Worm (Caenorhabditis elegans) whole organism, L1 larva: ENCODE results near the gene rps-22.

ENCODE experiments used
- C04F5.9 ChIP-seq: sonication (generic microtip); optimal IDR thresholded peaks from 2 replicates; lab custom pipeline; 2016; ENCODE audit warnings: missing genetic modification characterization, missing compliant biosample characterization
- C16A3.4 ChIP-seq: fragments of 150-350 bp; optimal IDR thresholded peaks from 2 replicates; lab custom pipeline; 2014; ENCODE audit warnings: missing biosample characterization, missing genetic modification characterization
- C34B4.2 ChIP-seq: sonication (generic microtip); optimal IDR thresholded peaks from 2 replicates; lab custom pipeline; 2017; ENCODE audit warnings: mild to moderate bottlenecking, missing genetic modification characterization, missing compliant biosample characterization
- aly-2 ChIP-seq: fragments of 150-350 bp; optimal IDR thresholded peaks from 2 replicates; lab custom pipeline; 2014; ENCODE audit warnings: missing biosample characterization, missing genetic modification characterization
- ama-1 ChIP-seq: fragments of 150-350 bp; optimal IDR thresholded peaks from 2 replicates; lab custom pipeline; 2014
- ceh-63 ChIP-seq: fragments of 200-800 bp; sonication (Bioruptor generic); optimal IDR thresholded peaks from 2 replicates; lab custom pipeline; 2018; ENCODE audit warnings: mild to moderate bottlenecking, missing genetic modification characterization, missing compliant biosample characterization
- ceh-8 ChIP-seq: fragments of 200-800 bp; sonication (Bioruptor generic); optimal IDR thresholded peaks from 2 replicates; lab custom pipeline; 2018; ENCODE audit warnings: mild to moderate bottlenecking, missing genetic modification characterization, moderate library complexity, missing compliant biosample characterization
- ces-1 ChIP-seq: fragments of 150-350 bp; optimal IDR thresholded peaks from 2 replicates; lab custom pipeline; 2014; ENCODE audit warnings: missing biosample characterization, missing genetic modification reagents, missing genetic modification characterization
- egl-13 ChIP-seq: sonication (generic microtip); optimal IDR thresholded peaks from 2 replicates; lab custom pipeline; 2016; ENCODE audit warnings: missing genotype, missing genetic modification reagents, missing genetic modification characterization, missing compliant biosample characterization
- fkh-10 ChIP-seq: sonication (generic microtip); optimal IDR thresholded peaks from 2 replicates; lab custom pipeline; 2017; ENCODE audit warnings: missing biosample characterization, missing genetic modification reagents, missing genetic modification characterization
- fos-1 ChIP-seq: fragments of 150-350 bp; optimal IDR thresholded peaks from 2 replicates; lab custom pipeline; 2014; ENCODE audit warnings: missing biosample characterization, missing genetic modification characterization
- grh-1 ChIP-seq: fragments of 200-800 bp; sonication (Bioruptor generic); IDR thresholded peaks from 2 replicates; pipeline ENCODE4 v1.3.6; 2022; ENCODE audit warnings: missing genetic modification reagents, missing genetic modification characterization, missing compliant biosample characterization
- hlh-17 ChIP-seq: fragments of 200-800 bp; sonication (Bioruptor generic); optimal IDR thresholded peaks from 2 replicates; lab custom pipeline; 2018; ENCODE audit warnings: missing genetic modification characterization, mild to moderate bottlenecking, missing compliant biosample characterization, moderate library complexity, borderline replicate concordance
- hlh-4 ChIP-seq: sonication (generic microtip); optimal IDR thresholded peaks from 2 replicates; lab custom pipeline; 2016; ENCODE audit warnings: mild to moderate bottlenecking, missing genetic modification characterization, missing compliant biosample characterization
- lin-14 ChIP-seq: fragments of 200-800 bp; sonication (Bioruptor generic); optimal IDR thresholded peaks from 2 replicates; lab custom pipeline; 2018; ENCODE audit warnings: mild to moderate bottlenecking, missing genetic modification characterization, moderate library complexity, missing compliant biosample characterization
- lin-15B ChIP-seq: fragments of 150-350 bp; sonication (generic microtip); optimal IDR thresholded peaks from 3 replicates; lab custom pipeline; 2014; ENCODE audit warnings: missing biosample characterization, missing genetic modification characterization
- lir-3 ChIP-seq: sonication (generic microtip); optimal IDR thresholded peaks from 2 replicates; lab custom pipeline; 2016; ENCODE audit warnings: mild to moderate bottlenecking, missing genetic modification characterization, moderate library complexity, missing compliant biosample characterization; ENCODE audit not compliant: poor library complexity
- mab-9 ChIP-seq: fragments of 200-800 bp; sonication (Bioruptor generic); IDR thresholded peaks from 2 replicates; pipeline ENCODE4 v1.3.6; 2022; ENCODE audit warnings: missing genetic modification reagents, missing genetic modification characterization, missing compliant biosample characterization
- mep-1 ChIP-seq: fragments of 150-350 bp; optimal IDR thresholded peaks from 2 replicates; lab custom pipeline; 2014; ENCODE audit warnings: missing biosample characterization, missing genetic modification characterization
- nhr-12 ChIP-seq: sonication (generic microtip); optimal IDR thresholded peaks from 2 replicates; lab custom pipeline; 2017; ENCODE audit warnings: missing biosample characterization, missing genetic modification characterization
- nhr-19 ChIP-seq: fragments of 200-800 bp; sonication (Bioruptor generic); conservative IDR thresholded peaks from 2 replicates; pipeline ENCODE4 v1.3.6; 2022; ENCODE audit warnings: missing genetic modification characterization, missing compliant biosample characterization
- nhr-28 ChIP-seq: fragments of 150-350 bp; optimal IDR thresholded peaks from 2 replicates; lab custom pipeline; 2014; ENCODE audit warnings: missing biosample characterization, missing genetic modification characterization
- nhr-47 ChIP-seq: sonication (generic microtip); optimal IDR thresholded peaks from 2 replicates; lab custom pipeline; 2016; ENCODE audit warnings: mild to moderate bottlenecking, missing genetic modification characterization, moderate library complexity, missing compliant biosample characterization
- nhr-71 ChIP-seq: sonication (generic microtip); optimal IDR thresholded peaks from 2 replicates; lab custom pipeline; 2016; ENCODE audit warnings: mild to moderate bottlenecking, missing genetic modification characterization, moderate library complexity, missing compliant biosample characterization
- pax-3 ChIP-seq: fragments of 200-800 bp; sonication (Bioruptor generic); optimal IDR thresholded peaks from 2 replicates; lab custom pipeline; 2018; ENCODE audit warnings: mild to moderate bottlenecking, missing genetic modification characterization, moderate library complexity, missing compliant biosample characterization
- snu-23 ChIP-seq: sonication (generic microtip); optimal IDR thresholded peaks from 2 replicates; lab custom pipeline; 2016; ENCODE audit warnings: missing genetic modification characterization, missing compliant biosample characterization
- swsn-7 ChIP-seq: sonication (generic microtip); optimal IDR thresholded peaks from 2 replicates; lab custom pipeline; 2016; ENCODE audit warnings: missing genetic modification characterization, missing compliant biosample characterization
- tlp-1 ChIP-seq: fragments of 150-350 bp; optimal IDR thresholded peaks from 2 replicates; lab custom pipeline; 2014; ENCODE audit warnings: missing biosample characterization, missing genetic modification characterization
- unc-130 ChIP-seq: fragments of 150-350 bp; optimal IDR thresholded peaks from 2 replicates; lab custom pipeline; 2017; ENCODE audit warnings: missing biosample characterization, missing genetic modification characterization, inconsistent platforms
- unc-62 ChIP-seq: fragments of 150-350 bp; optimal IDR thresholded peaks from 2 replicates; lab custom pipeline; 2014; ENCODE audit warnings: missing biosample characterization, missing genetic modification reagents, missing genetic modification characterization
- unc-86 ChIP-seq: sonication (generic microtip); optimal IDR thresholded peaks from 2 replicates; lab custom pipeline; 2016; ENCODE audit warnings: missing genetic modification characterization, missing compliant biosample characterization
- unc-98 ChIP-seq: fragments of 200-800 bp; sonication (Bioruptor generic); IDR thresholded peaks from 2 replicates; pipeline ENCODE4 v1.3.6; 2022; ENCODE audit warnings: missing genetic modification characterization, missing compliant biosample characterization
- zag-1 ChIP-seq: fragments of 150-350 bp; optimal IDR thresholded peaks from 2 replicates; lab custom pipeline; 2014; ENCODE audit warnings: missing biosample characterization, missing genetic modification characterization
- zip-4 ChIP-seq: fragments of 200-800 bp; sonication (Bioruptor generic); optimal IDR thresholded peaks from 2 replicates; lab custom pipeline; 2018; ENCODE audit warnings: mild to moderate bottlenecking, missing genetic modification characterization, moderate library complexity, missing compliant biosample characterization
- ztf-11 ChIP-seq, 2 experiments: sonication (generic microtip); optimal IDR thresholded peaks; 2 replicates each; lab custom pipeline; 2016 to 2017; ENCODE audit warnings: missing genetic modification characterization in 2 of 2, missing biosample characterization in 1 of 2, missing compliant biosample characterization in 1 of 2

The rps-22 gene

DNA sequence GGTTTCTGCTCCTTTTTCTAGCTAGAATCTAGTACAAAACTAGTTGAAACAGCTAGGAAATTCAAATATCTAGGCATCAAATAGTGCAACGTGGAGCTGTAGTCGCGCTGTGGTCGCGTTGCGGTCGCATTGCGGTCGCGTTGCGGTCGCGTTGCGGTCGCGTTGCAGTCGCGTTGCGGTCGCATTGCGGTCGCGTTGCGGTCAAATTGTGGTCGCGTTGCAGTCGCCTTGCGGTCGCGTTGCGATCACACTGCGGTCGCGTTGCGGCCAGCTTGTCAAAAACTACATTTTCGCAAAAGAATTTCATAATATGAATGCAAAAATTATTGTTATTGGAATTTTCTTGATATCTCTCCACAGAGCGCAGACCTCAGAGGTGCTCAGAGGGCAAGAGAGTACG lies 25.7 kb downstream of the rps-22 start:
- TF ChIP-seq hlh-17 (GFP tag; lab: Kevin White, UChicago) (no peak), ces-1 (GFP tag; lab: Kevin White, UChicago) (no peak), lir-3 (tag; lab: Kevin White, UChicago) (no peak), swsn-7 (tag; lab: Kevin White, UChicago) (no peak), ztf-11 (tag; optimal IDR thresholded peaks at IDR 0.05; lab: Kevin White, UChicago) (no peak)
- TF ChIP-seq, all 84 proteins: peak for 0

ce11 chrIII:1976642-1977041 lies 26.3 kb downstream of the rps-22 start, which contains the start of gene R155.3:
Gene R155.3, minus strand, starts transcription at chrIII:1976742.
- TF ChIP-seq lin-15B (tag; lab: Kevin White, UChicago) (no peak), egl-13 (tag; lab: Kevin White, UChicago) (no peak), C04F5.9 (no peak), fos-1 (tag; lab: Kevin White, UChicago) (no peak), mab-9 (GFP tag; lab: Robert Waterston, UW) (no peak)

DNA sequence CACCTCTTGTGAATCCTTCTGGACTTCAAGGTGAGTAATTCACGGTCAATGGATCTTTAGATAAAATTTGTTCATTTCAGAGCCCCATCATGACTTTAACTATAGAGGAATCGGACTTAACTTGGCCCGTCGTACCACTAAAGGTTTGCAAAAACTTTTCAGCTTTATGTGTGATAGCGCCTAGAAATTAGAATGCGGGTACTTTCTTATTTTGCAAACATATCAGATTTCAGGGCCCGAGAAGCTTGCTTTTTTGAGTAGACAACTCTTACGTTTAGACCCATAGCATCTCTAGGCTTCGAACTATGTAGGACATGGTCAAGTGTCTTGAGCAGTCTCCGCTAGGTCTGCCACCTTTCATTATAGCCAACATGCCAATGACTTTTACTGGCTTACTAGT lies 27.1 kb downstream of the rps-22 start:
- TF ChIP-seq grh-1 (GFP tag; lab: Robert Waterston, UW) (no peak), unc-98 (GFP tag; lab: Robert Waterston, UW) (no peak), nhr-12 (tag; lab: Kevin White, UChicago) (no peak), snu-23 (no peak), zag-1 (tag; lab: Kevin White, UChicago) (no peak), ceh-8 (GFP tag; lab: Kevin White, UChicago) (no peak), aly-2 (tag; lab: Kevin White, UChicago) (no peak), ces-1 (GFP tag; lab: Kevin White, UChicago) (no peak), fkh-10 (no peak), nhr-47 (no peak), lin-14 (GFP tag; lab: Kevin White, UChicago) (no peak), nhr-28 (no peak), zip-4 (GFP tag; lab: Kevin White, UChicago) (no peak)

DNA sequence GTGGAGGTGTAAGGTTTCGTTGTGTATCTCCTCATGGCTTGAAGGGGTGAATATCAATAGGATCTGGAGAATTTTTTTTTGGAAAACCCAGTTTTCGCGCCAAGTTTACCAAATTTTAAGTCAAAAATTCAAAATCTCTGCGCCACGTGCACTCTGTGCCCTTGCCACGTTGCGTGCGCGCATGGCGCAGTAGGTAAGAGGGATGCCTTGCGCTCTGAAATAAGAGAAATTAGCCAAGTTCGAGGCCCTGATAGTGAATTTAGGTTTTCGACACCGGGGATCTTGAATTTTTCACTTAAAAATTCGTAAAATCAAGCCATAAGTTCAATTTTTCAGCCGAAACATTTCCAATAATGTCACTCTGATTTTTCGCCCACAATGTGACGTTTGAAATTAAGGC lies 31.1 kb downstream of the rps-22 start:
- TF ChIP-seq hlh-4 = no peak
- TF ChIP-seq unc-130 (tag; lab: Kevin White, UChicago) = no peak
- no peak for TF ChIP-seq C16A3.4 (tag; lab: Kevin White, UChicago)
- no peak for TF ChIP-seq C34B4.2 (tag; lab: Kevin White, UChicago)
- no peak for TF ChIP-seq egl-13 (tag; lab: Kevin White, UChicago)
- TF ChIP-seq unc-62 (GFP tag; lab: Kevin White, UChicago) = no peak
- no peak for TF ChIP-seq nhr-71 (tag; lab: Kevin White, UChicago)
- no peak for TF ChIP-seq mab-9 (GFP tag; lab: Robert Waterston, UW)
- TF ChIP-seq mep-1 (tag; lab: Kevin White, UChicago) = no peak
- no peak for TF ChIP-seq aly-2 (tag; lab: Kevin White, UChicago)
- TF ChIP-seq ama-1 (lab: Kevin White, UChicago) = no peak
- no peak for TF ChIP-seq pax-3
- TF ChIP-seq nhr-28 = no peak
- TF ChIP-seq unc-86 (tag; lab: Kevin White, UChicago) = no peak
- TF ChIP-seq tlp-1 (tag; lab: Kevin White, UChicago) = no peak
- no peak for TF ChIP-seq ceh-63 (GFP tag; lab: Kevin White, UChicago)
- TF ChIP-seq nhr-12 (tag; lab: Kevin White, UChicago) = no peak
- no peak for TF ChIP-seq nhr-19 (GFP tag; lab: Robert Waterston, UW)
